Fruit fly (Drosophila melanogaster) whole organism, embryonic: Measurements from ENCODE around the gene Cpsf100.

ENCODE experiments used
- ATbp ChIP-seq: fragments of 200-800 bp; sonication (Bioruptor generic); optimal IDR thresholded peaks from 2 replicates; lab custom pipeline; 2017; ENCODE audit warnings: missing biosample characterization, mild to moderate bottlenecking, missing genetic modification characterization, missing genetic modification reagents
- Antp ChIP-seq: fragments of 200-800 bp; sonication (Bioruptor generic); optimal IDR thresholded peaks from 3 replicates; lab custom pipeline; 2016; ENCODE audit warnings: missing biosample characterization, missing genetic modification characterization
- Asciz ChIP-seq: fragments of 200-800 bp; sonication (Bioruptor generic); optimal IDR thresholded peaks from 2 replicates; lab custom pipeline; 2017; ENCODE audit warnings: missing biosample characterization, mild to moderate bottlenecking, missing genetic modification characterization, missing genetic modification reagents
- Bgb ChIP-seq: fragments of 200-800 bp; sonication (Bioruptor generic); IDR thresholded peaks from 2 replicates; pipeline ENCODE4 v1.3.6; 2022; ENCODE audit warnings: missing biosample characterization, missing genetic modification characterization; ENCODE audit not compliant: partially characterized antibody
- Blimp-1 ChIP-seq: fragments of 200-800 bp; sonication (Bioruptor generic); optimal IDR thresholded peaks from 3 replicates; lab custom pipeline; 2018; ENCODE audit warnings: missing biosample characterization, missing genetic modification characterization, mild to moderate bottlenecking, moderate library complexity, missing genetic modification reagents
- CG12219 ChIP-seq: fragments of 200-800 bp; sonication (Bioruptor generic); optimal IDR thresholded peaks from 3 replicates; lab custom pipeline; 2018; ENCODE audit warnings: missing biosample characterization, mild to moderate bottlenecking, missing genetic modification characterization
- CG12236 ChIP-seq: fragments of 200-800 bp; sonication (Bioruptor generic); optimal IDR thresholded peaks from 2 replicates; lab custom pipeline; 2016; ENCODE audit warnings: missing biosample characterization, missing genetic modification characterization
- CG1233 ChIP-seq: fragments of 200-800 bp; sonication (Bioruptor generic); optimal IDR thresholded peaks from 4 replicates; lab custom pipeline; 2018; ENCODE audit warnings: missing biosample characterization, mild to moderate bottlenecking, missing genetic modification characterization
- CG14710 ChIP-seq: fragments of 200-800 bp; sonication (Bioruptor generic); optimal IDR thresholded peaks from 3 replicates; lab custom pipeline; 2019; ENCODE audit warnings: missing biosample characterization, mild to moderate bottlenecking, missing genetic modification characterization, moderate library complexity
- CG1529 ChIP-seq: fragments of 200-800 bp; sonication (Bioruptor generic); optimal IDR thresholded peaks from 3 replicates; lab custom pipeline; 2018; ENCODE audit warnings: missing biosample characterization, missing genetic modification characterization
- CG17186 ChIP-seq: fragments of 200-800 bp; sonication (Bioruptor generic); optimal IDR thresholded peaks from 3 replicates; lab custom pipeline; 2017; ENCODE audit warnings: missing biosample characterization, missing genetic modification reagents, missing genetic modification characterization
- CG17612 ChIP-seq: fragments of 200-800 bp; sonication (Bioruptor generic); IDR thresholded peaks from 2 replicates; pipeline ENCODE4 v1.3.6; 2022; ENCODE audit warnings: missing biosample characterization, missing genetic modification characterization
- CG18011 ChIP-seq: fragments of 200-800 bp; sonication (Bioruptor generic); optimal IDR thresholded peaks from 2 replicates; lab custom pipeline; 2017; ENCODE audit warnings: missing biosample characterization, missing genetic modification characterization, mild to moderate bottlenecking, moderate library complexity, missing genotype
- CG30020 ChIP-seq: fragments of 200-800 bp; optimal IDR thresholded peaks from 2 replicates; lab custom pipeline; 2019; ENCODE audit warnings: missing biosample characterization, mild to moderate bottlenecking, missing genetic modification characterization, moderate library complexity
- CG30403 ChIP-seq: fragments of 200-800 bp; sonication (Bioruptor generic); optimal IDR thresholded peaks from 3 replicates; lab custom pipeline; 2016; ENCODE audit warnings: missing biosample characterization, missing genetic modification characterization
- CG31388 ChIP-seq: fragments of 200-800 bp; sonication (Bioruptor generic); optimal IDR thresholded peaks from 2 replicates; lab custom pipeline; 2016; ENCODE audit warnings: missing biosample characterization, missing genetic modification characterization
- CG32772 ChIP-seq: fragments of 200-800 bp; sonication (Bioruptor generic); IDR thresholded peaks from 2 replicates; pipeline ENCODE4 v1.3.6; 2022; ENCODE audit warnings: missing biosample characterization, missing genetic modification characterization
- CG34422 ChIP-seq: fragments of 200-800 bp; sonication (Bioruptor generic); IDR thresholded peaks from 3 replicates; pipeline ENCODE4 v1.3.6; 2022; ENCODE audit warnings: missing biosample characterization, missing genetic modification characterization
- CG4282 ChIP-seq: fragments of 200-800 bp; sonication (Bioruptor generic); optimal IDR thresholded peaks from 2 replicates; lab custom pipeline; 2016; ENCODE audit warnings: missing biosample characterization, missing genetic modification characterization
- CG4404 ChIP-seq: fragments of 200-800 bp; sonication (Bioruptor generic); IDR thresholded peaks from 2 replicates; pipeline ENCODE4 v1.3.6; 2022; ENCODE audit warnings: missing biosample characterization, missing genetic modification characterization
- CG4707 ChIP-seq: fragments of 200-800 bp; sonication (Bioruptor generic); optimal IDR thresholded peaks from 2 replicates; lab custom pipeline; 2018; ENCODE audit warnings: missing biosample characterization, mild to moderate bottlenecking, missing genetic modification characterization, moderate library complexity
- CG6765 ChIP-seq: fragments of 200-800 bp; sonication (Bioruptor generic); optimal IDR thresholded peaks from 3 replicates; lab custom pipeline; 2017; ENCODE audit warnings: missing biosample characterization, mild to moderate bottlenecking, missing genetic modification characterization
- CG6813 ChIP-seq: fragments of 200-800 bp; sonication (Bioruptor generic); optimal IDR thresholded peaks from 2 replicates; lab custom pipeline; 2017; ENCODE audit warnings: missing biosample characterization, missing genetic modification characterization, mild to moderate bottlenecking, moderate library complexity, missing genetic modification reagents
- CG8388 ChIP-seq: fragments of 200-800 bp; sonication (Bioruptor generic); optimal IDR thresholded peaks from 2 replicates; lab custom pipeline; 2019; ENCODE audit warnings: missing biosample characterization, mild to moderate bottlenecking, missing genetic modification characterization, moderate library complexity
- CG9727 ChIP-seq: fragments of 200-800 bp; sonication (Bioruptor generic); optimal IDR thresholded peaks from 3 replicates; lab custom pipeline; 2017; ENCODE audit warnings: missing biosample characterization, mild to moderate bottlenecking, missing genetic modification characterization
- D ChIP-seq, 2 experiments: fragments of 200-800 bp in 1 of 2; fragments of >200 bp in 1 of 2; sonication (Bioruptor generic) in 1 of 2; optimal IDR thresholded peaks; 2 replicates in 1 of 2; 3 replicates in 1 of 2; lab custom pipeline; 2017; ENCODE audit warnings: mild to moderate bottlenecking in 1 of 2, missing biosample characterization in 1 of 2, missing genetic modification characterization in 1 of 2, missing genetic modification reagents in 1 of 2
- Hr3 ChIP-seq: fragments of 200-800 bp; sonication (Bioruptor generic); optimal IDR thresholded peaks from 3 replicates; lab custom pipeline; 2016; ENCODE audit warnings: missing biosample characterization, missing genetic modification characterization
- MBD-R2 ChIP-seq: fragments of 200-800 bp; sonication (Bioruptor generic); IDR thresholded peaks from 2 replicates; pipeline ENCODE4 v1.3.6; 2022; ENCODE audit warnings: missing biosample characterization, missing genetic modification characterization
- Nf-YA ChIP-seq: fragments of 200-800 bp; sonication (Bioruptor generic); IDR thresholded peaks from 2 replicates; pipeline ENCODE4 v1.3.6; 2022; ENCODE audit warnings: missing biosample characterization, missing genetic modification characterization
- Opbp ChIP-seq: fragments of 200-800 bp; sonication (Bioruptor generic); IDR thresholded peaks from 3 replicates; pipeline ENCODE4 v1.3.6; 2022; ENCODE audit warnings: missing biosample characterization, missing genetic modification characterization; ENCODE audit not compliant: partially characterized antibody
- Sry-δ ChIP-seq: fragments of 200-800 bp; sonication (Bioruptor generic); optimal IDR thresholded peaks from 2 replicates; lab custom pipeline; 2016; ENCODE audit warnings: missing biosample characterization, missing genetic modification characterization
- Tbp ChIP-seq: fragments of >200 bp; optimal IDR thresholded peaks from 2 replicates; lab custom pipeline; 2018; ENCODE audit warnings: missing biosample characterization, missing genetic modification characterization
- Usf ChIP-seq: fragments of 200-800 bp; sonication (Bioruptor generic); optimal IDR thresholded peaks from 2 replicates; lab custom pipeline; 2017; ENCODE audit warnings: missing genotype, missing biosample characterization, missing genetic modification characterization
- ato ChIP-seq: fragments of 200-800 bp; sonication (Bioruptor generic); IDR thresholded peaks from 2 replicates; pipeline ENCODE4 v1.3.6; 2022; ENCODE audit warnings: missing biosample characterization, missing genetic modification characterization; ENCODE audit not compliant: partially characterized antibody
- bigmax ChIP-seq: fragments of 200-800 bp; sonication (Bioruptor generic); optimal IDR thresholded peaks from 2 replicates; lab custom pipeline; 2018; ENCODE audit warnings: missing biosample characterization, mild to moderate bottlenecking, missing genetic modification characterization
- inv ChIP-seq: fragments of 200-800 bp; sonication (Bioruptor generic); IDR thresholded peaks from 2 replicates; pipeline ENCODE4 v1.3.6; 2022; ENCODE audit warnings: missing biosample characterization, missing genetic modification characterization; ENCODE audit not compliant: partially characterized antibody
- lmd ChIP-seq: fragments of 200-800 bp; sonication (Bioruptor generic); IDR thresholded peaks from 2 replicates; pipeline ENCODE4 v1.3.6; 2022; ENCODE audit warnings: missing biosample characterization, missing genetic modification characterization
- otp ChIP-seq: fragments of 200-800 bp; sonication (Bioruptor generic); IDR thresholded peaks from 3 replicates; pipeline ENCODE4, ENCODE4 v1.3.6; 2022; ENCODE audit warnings: missing biosample characterization, missing genetic modification characterization
- pan ChIP-seq, 4 experiments: fragments of >200 bp in 3 of 4; fragments of 200-800 bp in 1 of 4; sonication (Bioruptor generic) in 1 of 4; optimal IDR thresholded peaks in 3 of 4; IDR thresholded peaks in 1 of 4; 2 replicates each; pipeline versions ENCODE4 v1.3.6 to Lab custom; 2017 to 2022; ENCODE audit warnings: missing biosample characterization in 2 of 4, missing genetic modification characterization in 2 of 4, mixed read lengths in 1 of 4
- prd ChIP-seq, 3 experiments: fragments of >200 bp in 2 of 3; fragments of 200-800 bp in 1 of 3; sonication (Bioruptor generic) in 1 of 3; optimal IDR thresholded peaks in 2 of 3; IDR thresholded peaks in 1 of 3; 2 replicates in 2 of 3; 3 replicates in 1 of 3; pipeline versions ENCODE4 v1.3.6 to Lab custom; 2017 to 2022; ENCODE audit warnings: missing biosample characterization in 1 of 3, missing genetic modification characterization in 1 of 3
- psq ChIP-seq: fragments of 200-800 bp; sonication (Bioruptor generic); optimal IDR thresholded peaks from 2 replicates; lab custom pipeline; 2017; ENCODE audit warnings: missing biosample characterization, missing genetic modification characterization
- rib ChIP-seq: fragments of 200-800 bp; sonication (Bioruptor generic); IDR thresholded peaks from 2 replicates; pipeline ENCODE4 v1.3.6; 2022; ENCODE audit warnings: missing biosample characterization, missing genetic modification characterization
- seq ChIP-seq: fragments of 200-800 bp; sonication (Bioruptor generic); IDR thresholded peaks from 2 replicates; pipeline ENCODE4 v1.3.6; 2022; ENCODE audit warnings: missing biosample characterization, missing genetic modification characterization
- ssp ChIP-seq: fragments of 200-800 bp; sonication (Bioruptor generic); IDR thresholded peaks from 2 replicates; pipeline ENCODE4 v1.3.6; 2022; ENCODE audit warnings: missing biosample characterization, missing genetic modification characterization
- stwl ChIP-seq: fragments of 200-800 bp; sonication (Bioruptor generic); optimal IDR thresholded peaks from 3 replicates; lab custom pipeline; 2018; ENCODE audit warnings: missing biosample characterization, mild to moderate bottlenecking, missing genetic modification characterization, moderate library complexity
- toy ChIP-seq: fragments of 200-800 bp; sonication (Bioruptor generic); IDR thresholded peaks from 2 replicates; pipeline ENCODE4 v1.3.6; 2022; ENCODE audit warnings: missing biosample characterization, missing genetic modification characterization
- trem ChIP-seq: fragments of 200-800 bp; optimal IDR thresholded peaks from 3 replicates; lab custom pipeline; 2019; ENCODE audit warnings: missing biosample characterization, mild to moderate bottlenecking, missing genetic modification characterization, moderate library complexity
- unpg ChIP-seq: fragments of 200-800 bp; sonication (Bioruptor generic); optimal IDR thresholded peaks from 3 replicates; lab custom pipeline; 2018; ENCODE audit warnings: missing biosample characterization, mild to moderate bottlenecking, missing genetic modification characterization, moderate library complexity
- z ChIP-seq: fragments of 200-800 bp; sonication (Bioruptor generic); IDR thresholded peaks from 3 replicates; pipeline ENCODE4 v1.3.6; 2022; ENCODE audit warnings: missing biosample characterization, missing genetic modification characterization
- zfh1 ChIP-seq: fragments of 200-800 bp; sonication (Bioruptor generic); IDR thresholded peaks from 3 replicates; pipeline ENCODE4 v1.3.6; 2022; ENCODE audit warnings: missing biosample characterization, missing genetic modification characterization

Cpsf100 gene

DNA sequence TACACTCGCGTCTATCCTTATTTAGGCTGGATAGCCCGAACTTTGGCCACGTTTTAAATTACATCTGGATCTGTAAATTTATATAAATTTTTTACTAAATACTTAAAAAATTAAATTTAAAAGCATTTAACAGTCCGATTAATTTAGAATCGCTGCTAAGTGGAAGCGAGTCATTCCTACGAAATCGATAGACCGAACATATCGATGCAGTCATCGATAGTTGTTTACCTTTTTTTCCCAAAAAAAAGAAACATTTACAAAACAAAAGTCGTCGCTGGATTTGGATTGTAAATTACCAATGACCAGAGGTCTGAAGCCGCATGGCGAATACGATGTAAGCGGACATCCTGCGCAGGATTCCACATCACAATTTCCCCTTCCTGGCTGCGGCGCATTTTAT lies 21.3 kb downstream of the Cpsf100 start, which contains the start of gene Sirt7 (continued):
- TF ChIP-seq z (GFP tag; lab: Robert Waterston, UW) (no peak), Bgb (GFP tag; lab: Robert Waterston, UW) (peak; percentile 95), CG9727 (GFP tag; lab: Kevin White, UChicago) (no peak), CG1233 (no peak), trem (tag; lab: Kevin White, UChicago) (peak; percentile 30), CG4282 (GFP tag; lab: Kevin White, UChicago) (no peak), CG1529 (GFP tag; lab: Kevin White, UChicago) (no peak), ato (peak; percentile 91), ssp (peak; percentile 84), Antp (GFP tag; lab: Kevin White, UChicago) (no peak), CG34422 (GFP tag; lab: Robert Waterston, UW) (peak; percentile 64; the same call in 1 of the 3 replicates), CG12236 (GFP tag; lab: Kevin White, UChicago) (no peak), zfh1 (GFP tag; lab: Robert Waterston, UW) (no peak), Opbp (peak; percentile 92), CG12219 (GFP tag; lab: Kevin White, UChicago) (no peak), ATbp (GFP tag; lab: Kevin White, UChicago) (no peak), CG17612 (no peak), prd (optimal IDR thresholded peaks at IDR 0.05; lab: Kevin White, UChicago) (no peak), prd (GFP tag; IDR thresholded peaks at IDR 0.05; lab: Robert Waterston, UW) (no peak), seq (GFP tag; lab: Robert Waterston, UW) (no peak), Tbp (no peak), Blimp-1 (GFP tag; lab: Kevin White, UChicago) (no peak), Asciz (GFP tag; lab: Kevin White, UChicago) (no peak), toy (GFP tag; lab: Robert Waterston, UW) (no peak), CG8388 (no peak), inv (GFP tag; lab: Robert Waterston, UW) (peak; percentile 84), lmd (GFP tag; lab: Robert Waterston, UW) (no peak), unpg (GFP tag; lab: Kevin White, UChicago) (no peak), bigmax (no peak), stwl (tag; lab: Kevin White, UChicago) (peak; percentile 71), CG4404 (GFP tag; lab: Robert Waterston, UW) (no peak), Usf (GFP tag; lab: Kevin White, UChicago) (no peak), rib (GFP tag; lab: Robert Waterston, UW) (no peak), Sry-δ (GFP tag; lab: Kevin White, UChicago) (peak; percentile 75), CG32772 (GFP tag; lab: Robert Waterston, UW) (0 out of 2 replicates have a peak, but pooled peaks have one; percentile 21), psq (GFP tag; lab: Kevin White, UChicago) (no peak), otp (GFP tag; lab: Robert Waterston, UW) (no peak), CG17186 (GFP tag; lab: Kevin White, UChicago) (no peak), D (optimal IDR thresholded peaks at IDR 0.05; lab: Kevin White, UChicago) (no peak), D (GFP tag; optimal IDR thresholded peaks at IDR 0.05; lab: Kevin White, UChicago) (no peak), CG4707 (GFP tag; lab: Kevin White, UChicago) (no peak), Nf-YA (GFP tag; lab: Robert Waterston, UW) (no peak), CG18011 (GFP tag; lab: Kevin White, UChicago) (no peak), CG30403 (GFP tag; lab: Kevin White, UChicago) (no peak), CG31388 (GFP tag; lab: Kevin White, UChicago) (no peak), MBD-R2 (GFP tag; lab: Robert Waterston, UW) (peak; percentile 90), pan (optimal IDR thresholded peaks at IDR 0.05; lab: Kevin White, UChicago) (no peak), pan (GFP tag; optimal IDR thresholded peaks at IDR 0.05 in 1 of 2, IDR thresholded peaks at IDR 0.05 in 1 of 2) (no peak), CG30020 (tag; lab: Kevin White, UChicago) (no peak), CG6765 (no peak), CG14710 (tag; lab: Kevin White, UChicago) (peak; percentile 49), CG6813 (GFP tag; lab: Kevin White, UChicago) (no peak), Hr3 (GFP tag; lab: Kevin White, UChicago) (no peak)
